Worm (Caenorhabditis elegans) whole organism, young adult: ENCODE data around the gene gcl-1.
A peak's percentile ranks its signal among the peaks of the same experiment; 100 is the strongest.

Experiments
- C06A6.2 ChIP-seq: fragments of 200-800 bp; sonication (Bioruptor generic); conservative IDR thresholded peaks from 2 replicates; pipeline ENCODE4 v1.3.6; 2022; ENCODE audit warnings: missing genetic modification characterization, missing compliant biosample characterization
- F22D6.2 ChIP-seq: sonication (generic microtip); optimal IDR thresholded peaks from 2 replicates; lab custom pipeline; 2016; ENCODE audit warnings: mild to moderate bottlenecking, missing genetic modification characterization, missing compliant biosample characterization
- F23B12.7 ChIP-seq: sonication (generic microtip); optimal IDR thresholded peaks from 2 replicates; lab custom pipeline; 2017; ENCODE audit warnings: missing genetic modification characterization, mild to moderate bottlenecking, missing compliant biosample characterization, antibody characterized with exemption, moderate library complexity; ENCODE audit not compliant: insufficient read depth
- F33H1.4 ChIP-seq: fragments of 200-800 bp; sonication (Bioruptor generic); IDR thresholded peaks from 2 replicates; pipeline ENCODE4 v1.3.6; 2022; ENCODE audit warnings: missing genetic modification reagents, missing genetic modification characterization, missing compliant biosample characterization
- K11D2.4 ChIP-seq: fragments of 200-800 bp; sonication (Bioruptor generic); IDR thresholded peaks from 2 replicates; pipeline ENCODE4 v1.3.6; 2022; ENCODE audit warnings: missing genetic modification reagents, missing genetic modification characterization, missing compliant biosample characterization
- Y53F4B.3 ChIP-seq: fragments of 200-800 bp; sonication (Bioruptor generic); IDR thresholded peaks from 2 replicates; pipeline ENCODE4 v1.3.6; 2022; ENCODE audit warnings: missing genetic modification reagents, missing genetic modification characterization, missing compliant biosample characterization
- Y53G8AR.9 ChIP-seq: fragments of 200-800 bp; sonication (Bioruptor generic); conservative IDR thresholded peaks from 2 replicates; pipeline ENCODE4 v1.3.6; 2022; ENCODE audit warnings: missing genetic modification reagents, missing genetic modification characterization, missing compliant biosample characterization
- Y67H2A.10 ChIP-seq: fragments of 200-800 bp; sonication (Bioruptor generic); conservative IDR thresholded peaks from 2 replicates; pipeline ENCODE4 v1.3.6; 2022; ENCODE audit warnings: missing genetic modification reagents, missing genetic modification characterization, missing compliant biosample characterization
- Y95B8A.8 ChIP-seq: fragments of 200-800 bp; sonication (Bioruptor generic); IDR thresholded peaks from 2 replicates; pipeline ENCODE4 v1.3.6; 2022; ENCODE audit warnings: missing genetic modification reagents, missing genetic modification characterization, missing compliant biosample characterization
- ama-1 ChIP-seq, 3 experiments: fragments of 150-350 bp in 1 of 3; sonication (generic microtip) in 2 of 3; optimal IDR thresholded peaks; 2 replicates each; lab custom pipeline; 2014 to 2018; ENCODE audit warnings: missing biosample characterization in 2 of 3, missing genetic modification characterization in 2 of 3, missing genetic modification reagents in 2 of 3
- aptf-2 ChIP-seq: fragments of 200-800 bp; sonication (Bioruptor generic); conservative IDR thresholded peaks from 2 replicates; pipeline ENCODE4 v1.3.6; 2022; ENCODE audit warnings: missing genetic modification reagents, missing genetic modification characterization, missing compliant biosample characterization
- attf-6 ChIP-seq: fragments of 200-800 bp; sonication (Bioruptor generic); IDR thresholded peaks from 2 replicates; pipeline ENCODE4 v1.3.6; 2022; ENCODE audit warnings: missing genetic modification reagents, missing genetic modification characterization, missing compliant biosample characterization
- ccch-3 ChIP-seq: fragments of 200-800 bp; sonication (Bioruptor generic); optimal IDR thresholded peaks from 2 replicates; lab custom pipeline; 2018; ENCODE audit warnings: mild to moderate bottlenecking, missing genetic modification characterization, missing compliant biosample characterization
- cebp-2 ChIP-seq: fragments of 200-800 bp; sonication (Bioruptor generic); IDR thresholded peaks from 2 replicates; pipeline ENCODE4 v1.3.6; 2022; ENCODE audit warnings: missing genetic modification characterization, missing compliant biosample characterization
- ceh-27 ChIP-seq: fragments of 200-800 bp; sonication (Bioruptor generic); optimal IDR thresholded peaks from 2 replicates; lab custom pipeline; 2018; ENCODE audit warnings: mild to moderate bottlenecking, missing genetic modification characterization, moderate library complexity, missing compliant biosample characterization
- ceh-79 ChIP-seq: sonication (generic microtip); optimal IDR thresholded peaks from 2 replicates; lab custom pipeline; 2017; ENCODE audit warnings: mild to moderate bottlenecking, missing genetic modification characterization, missing compliant biosample characterization
- ceh-91 ChIP-seq: fragments of 200-800 bp; sonication (Bioruptor generic); IDR thresholded peaks from 2 replicates; pipeline ENCODE4 v1.3.6; 2022; ENCODE audit warnings: missing genetic modification reagents, missing genetic modification characterization, missing compliant biosample characterization
- dpl-1 ChIP-seq: fragments of 150-350 bp; optimal IDR thresholded peaks from 2 replicates; lab custom pipeline; 2014; ENCODE audit warnings: missing biosample characterization, missing genetic modification reagents, missing genetic modification characterization
- efl-1 ChIP-seq: fragments of 150-350 bp; optimal IDR thresholded peaks from 2 replicates; lab custom pipeline; 2014; ENCODE audit warnings: missing biosample characterization, missing genetic modification reagents, missing genetic modification characterization
- fkh-3 ChIP-seq: sonication (generic microtip); optimal IDR thresholded peaks from 2 replicates; lab custom pipeline; 2016; ENCODE audit warnings: mild to moderate bottlenecking, missing genetic modification characterization, missing compliant biosample characterization
- gei-17 ChIP-seq: fragments of 200-800 bp; sonication (Bioruptor generic); optimal IDR thresholded peaks from 2 replicates; lab custom pipeline; 2018; ENCODE audit warnings: mild to moderate bottlenecking, missing genetic modification characterization, missing compliant biosample characterization
- him-1 ChIP-seq: sonication (generic microtip); optimal IDR thresholded peaks from 2 replicates; lab custom pipeline; 2016; ENCODE audit warnings: missing genotype, missing genetic modification reagents, missing genetic modification characterization, missing compliant biosample characterization
- hlh-12 ChIP-seq: sonication (generic microtip); optimal IDR thresholded peaks from 2 replicates; lab custom pipeline; 2016; ENCODE audit warnings: missing genetic modification characterization, missing compliant biosample characterization
- hmg-1.2 ChIP-seq: fragments of 200-800 bp; sonication (Bioruptor generic); IDR thresholded peaks from 2 replicates; pipeline ENCODE4 v1.3.6; 2022; ENCODE audit warnings: missing genetic modification reagents, missing genetic modification characterization, missing compliant biosample characterization
- hrde-1 ChIP-seq: sonication (generic microtip); optimal IDR thresholded peaks from 2 replicates; lab custom pipeline; 2016; ENCODE audit warnings: missing genetic modification characterization, mild to moderate bottlenecking, missing compliant biosample characterization, moderate library complexity, missing genotype, missing genetic modification reagents, borderline replicate concordance
- lin-26 ChIP-seq: fragments of 200-800 bp; sonication (Bioruptor generic); IDR thresholded peaks from 2 replicates; pipeline ENCODE4 v1.3.6; 2022; ENCODE audit warnings: missing genetic modification reagents, missing genetic modification characterization, missing compliant biosample characterization
- lsy-27 ChIP-seq: sonication (generic microtip); optimal IDR thresholded peaks from 2 replicates; lab custom pipeline; 2017; ENCODE audit warnings: missing genetic modification characterization, mild to moderate bottlenecking, missing compliant biosample characterization, antibody characterized with exemption, missing genotype, borderline replicate concordance; ENCODE audit not compliant: insufficient read depth
- madf-10 ChIP-seq: sonication (generic microtip); optimal IDR thresholded peaks from 2 replicates; lab custom pipeline; 2016; ENCODE audit warnings: mild to moderate bottlenecking, missing genetic modification characterization, missing compliant biosample characterization
- madf-8 ChIP-seq: fragments of 200-800 bp; sonication (Bioruptor generic); conservative IDR thresholded peaks from 2 replicates; pipeline ENCODE4 v1.3.6; 2022; ENCODE audit warnings: missing genetic modification reagents, missing genetic modification characterization, missing compliant biosample characterization
- mes-4 ChIP-seq: sonication (generic microtip); optimal IDR thresholded peaks from 2 replicates; lab custom pipeline; 2016; ENCODE audit warnings: missing genotype, missing genetic modification characterization, missing compliant biosample characterization
- mxl-1 ChIP-seq: sonication (generic microtip); optimal IDR thresholded peaks from 2 replicates; lab custom pipeline; 2016; ENCODE audit warnings: missing genetic modification characterization, missing compliant biosample characterization
- nfyb-1 ChIP-seq: fragments of 200-800 bp; sonication (Bioruptor generic); IDR thresholded peaks from 2 replicates; pipeline ENCODE4 v1.3.6; 2022; ENCODE audit warnings: missing genetic modification reagents, missing genetic modification characterization, missing compliant biosample characterization
- nhr-27 ChIP-seq: fragments of 200-800 bp; sonication (Bioruptor generic); optimal IDR thresholded peaks from 2 replicates; lab custom pipeline; 2018; ENCODE audit warnings: mild to moderate bottlenecking, missing genetic modification characterization, moderate library complexity, missing compliant biosample characterization
- pha-4 ChIP-seq: fragments of 150-350 bp; sonication (generic microtip); optimal IDR thresholded peaks from 2 replicates; lab custom pipeline; 2014; ENCODE audit warnings: missing biosample characterization, missing genetic modification reagents, missing genetic modification characterization
- rec-8 ChIP-seq, 2 experiments: sonication (generic microtip); optimal IDR thresholded peaks; 2 replicates each; lab custom pipeline; 2016; ENCODE audit warnings: mild to moderate bottlenecking in 2 of 2, missing genetic modification characterization in 2 of 2, missing genetic modification reagents in 2 of 2, missing genotype in 2 of 2, missing biosample characterization in 1 of 2, missing compliant biosample characterization in 1 of 2, moderate library complexity in 1 of 2
- sdz-38 ChIP-seq: sonication (generic microtip); optimal IDR thresholded peaks from 2 replicates; lab custom pipeline; 2016; ENCODE audit warnings: missing genotype, missing genetic modification characterization, missing compliant biosample characterization
- snpc-1.1 ChIP-seq: sonication (generic microtip); optimal IDR thresholded peaks from 2 replicates; lab custom pipeline; 2017; ENCODE audit warnings: missing genetic modification characterization, mild to moderate bottlenecking, missing compliant biosample characterization, antibody characterized with exemption, moderate library complexity, missing genotype, missing genetic modification reagents; ENCODE audit not compliant: insufficient read depth
- somi-1 ChIP-seq: fragments of 200-800 bp; sonication (Bioruptor generic); optimal IDR thresholded peaks from 2 replicates; lab custom pipeline; 2018; ENCODE audit warnings: mild to moderate bottlenecking, missing genetic modification characterization, missing compliant biosample characterization
- sptf-2 ChIP-seq: fragments of 200-800 bp; sonication (Bioruptor generic); optimal IDR thresholded peaks from 2 replicates; lab custom pipeline; 2018; ENCODE audit warnings: mild to moderate bottlenecking, missing genetic modification characterization, missing compliant biosample characterization
- tlf-1 ChIP-seq: fragments of 200-800 bp; sonication (Bioruptor generic); optimal IDR thresholded peaks from 2 replicates; lab custom pipeline; 2018; ENCODE audit warnings: mild to moderate bottlenecking, missing genetic modification characterization, missing compliant biosample characterization
- unc-62 ChIP-seq: fragments of 150-350 bp; optimal IDR thresholded peaks from 2 replicates; lab custom pipeline; 2014; ENCODE audit warnings: missing biosample characterization, missing genetic modification reagents, missing genetic modification characterization
- xnd-1 ChIP-seq: sonication (generic microtip); optimal IDR thresholded peaks from 2 replicates; lab custom pipeline; 2016; ENCODE audit warnings: missing genotype, missing genetic modification reagents, missing genetic modification characterization, missing compliant biosample characterization
- zim-3 ChIP-seq: sonication (generic microtip); optimal IDR thresholded peaks from 2 replicates; lab custom pipeline; 2017; ENCODE audit warnings: mild to moderate bottlenecking, missing genetic modification characterization, moderate library complexity, missing compliant biosample characterization
- ztf-18 ChIP-seq: sonication (generic microtip); optimal IDR thresholded peaks from 2 replicates; lab custom pipeline; 2016; ENCODE audit warnings: missing genotype, mild to moderate bottlenecking, missing genetic modification characterization, missing compliant biosample characterization
- ztf-25 ChIP-seq: fragments of 200-800 bp; sonication (Bioruptor generic); IDR thresholded peaks from 2 replicates; pipeline ENCODE4 v1.3.6; 2022; ENCODE audit warnings: missing genetic modification reagents, missing genetic modification characterization, missing compliant biosample characterization
- ztf-26 ChIP-seq: sonication (generic microtip); optimal IDR thresholded peaks from 2 replicates; lab custom pipeline; 2017; ENCODE audit warnings: missing genetic modification characterization, missing compliant biosample characterization
- ztf-3 ChIP-seq: fragments of 200-800 bp; sonication (Bioruptor generic); optimal IDR thresholded peaks from 2 replicates; lab custom pipeline; 2018; ENCODE audit warnings: mild to moderate bottlenecking, missing genetic modification characterization, missing compliant biosample characterization

gcl-1 gene

DNA sequence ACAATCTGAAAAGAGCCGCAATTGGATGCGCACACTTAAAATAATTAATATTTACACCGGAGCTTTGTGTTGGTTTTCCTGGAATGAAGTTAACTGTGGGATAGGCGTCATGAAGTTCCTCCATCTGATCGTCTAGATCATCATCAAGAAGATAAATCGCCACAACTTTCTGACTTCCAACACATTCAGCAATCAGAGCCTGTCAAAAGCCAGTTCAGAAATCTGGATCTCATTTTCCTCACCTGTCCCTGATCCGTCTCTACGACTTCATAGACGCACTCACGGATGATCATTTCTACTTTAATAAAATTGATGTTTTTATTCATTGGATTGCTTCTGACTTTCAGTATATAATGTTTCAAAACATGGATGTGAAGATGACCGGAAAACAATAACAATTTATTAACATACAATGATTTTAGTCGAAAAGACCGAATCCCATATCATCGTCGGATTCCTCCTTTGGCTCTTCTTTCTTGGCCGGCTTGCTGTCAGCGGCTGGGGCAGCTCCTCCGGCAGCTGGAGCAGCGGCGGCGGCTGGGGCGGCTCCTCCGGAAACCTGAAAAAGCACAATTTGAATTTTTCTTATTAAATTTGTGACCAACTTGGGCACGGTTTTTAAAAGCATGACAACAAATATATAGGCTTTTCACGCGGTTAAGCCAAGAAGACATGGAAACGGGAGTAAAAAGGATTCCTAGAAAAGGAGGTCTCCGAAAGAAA lies 43.4 kb downstream of the gcl-1 start, which contains the start of gene agt-1 (continued):
- TF ChIP-seq nhr-27 (no peak), C06A6.2 (GFP tag; lab: Robert Waterston, UW) (no peak), Y95B8A.8 (GFP tag; lab: Robert Waterston, UW) (0 out of 2 replicates have a peak, but pooled peaks have one; percentile 34), snpc-1.1 (no peak), mes-4 (tag; lab: Kevin White, UChicago) (no peak), sptf-2 (no peak), aptf-2 (GFP tag; lab: Robert Waterston, UW) (no peak), dpl-1 (no peak), ztf-26 (tag; lab: Kevin White, UChicago) (no peak), efl-1 (no peak), lin-26 (GFP tag; lab: Robert Waterston, UW) (peak; percentile 54; the same call in 1 of the 2 replicates), ceh-91 (no peak), madf-8 (no peak), unc-62 (no peak), Y67H2A.10 (no peak), fkh-3 (tag; lab: Kevin White, UChicago) (no peak), F22D6.2 (tag; lab: Kevin White, UChicago) (no peak), rec-8 (tag; optimal IDR thresholded peaks at IDR 0.05; lab: Kevin White, UChicago) (no peak), F33H1.4 (GFP tag; lab: Robert Waterston, UW) (peak; percentile 47), K11D2.4 (GFP tag; lab: Robert Waterston, UW) (no peak), ceh-79 (peak; percentile 42), hlh-12 (no peak), ccch-3 (GFP tag; lab: Kevin White, UChicago) (no peak), Y53G8AR.9 (GFP tag; lab: Robert Waterston, UW) (0 out of 2 replicates have a peak, but pooled peaks have one; percentile 74), Y53F4B.3 (GFP tag; lab: Robert Waterston, UW) (no peak), cebp-2 (GFP tag; lab: Robert Waterston, UW) (peak; percentile 89), hrde-1 (tag; lab: Kevin White, UChicago) (peak; percentile 33), pha-4 (no peak), nfyb-1 (GFP tag; lab: Robert Waterston, UW) (no peak), ceh-27 (GFP tag; lab: Kevin White, UChicago) (no peak), him-1 (tag; lab: Kevin White, UChicago) (no peak), mxl-1 (tag; lab: Kevin White, UChicago) (no peak), gei-17 (GFP tag; lab: Kevin White, UChicago) (no peak), hmg-1.2 (GFP tag; lab: Robert Waterston, UW) (no peak), sdz-38 (tag; lab: Kevin White, UChicago) (no peak), lsy-27 (tag; lab: Kevin White, UChicago) (no peak), attf-6 (peak; percentile 89), F23B12.7 (tag; lab: Kevin White, UChicago) (no peak), ztf-25 (no peak), ztf-18 (tag; lab: Kevin White, UChicago) (no peak), zim-3 (tag; lab: Kevin White, UChicago) (no peak), tlf-1 (GFP tag; lab: Kevin White, UChicago) (peak; percentile 62), somi-1 (no peak), xnd-1 (tag; lab: Kevin White, UChicago) (peak; percentile 31), ztf-3 (no peak), madf-10 (tag; lab: Kevin White, UChicago) (no peak), ama-1 (optimal IDR thresholded peaks at IDR 0.05; lab: Kevin White, UChicago) (no peak), ama-1 (GFP tag; optimal IDR thresholded peaks at IDR 0.05; lab: Kevin White, UChicago) (peak in 1 of 2 experiments; percentile 60)
